Fruit fly (Drosophila melanogaster): ENCODE data around the gene ex.

ex gene

dm6 chr2L:382807-383206 lies 48.2 kb upstream of the ex start (continued):
- TF ChIP-seq btn (GFP tag; optimal IDR thresholded peaks at IDR 0.05) (no peak), CG10654 (GFP tag; optimal IDR thresholded peaks at IDR 0.05) (no peak), Eip74EF (GFP tag; optimal IDR thresholded peaks at IDR 0.05) (no peak), aop (GFP tag; IDR thresholded peaks at IDR 0.05) (no peak), Adf1 (GFP tag; IDR thresholded peaks at IDR 0.05) (no peak), CG10959 (GFP tag; IDR thresholded peaks at IDR 0.05) (no peak), schlank (tag; optimal IDR thresholded peaks at IDR 0.05) (no peak), toy (GFP tag; IDR thresholded peaks at IDR 0.05) (no peak), CG4360 (GFP tag; IDR thresholded peaks at IDR 0.05) (no peak), sc (optimal IDR thresholded peaks at IDR 0.05) (no peak), sc (GFP tag; optimal IDR thresholded peaks at IDR 0.05) (no peak), CG2712 (tag; optimal IDR thresholded peaks at IDR 0.05) (peak; percentile 44), CG10431 (GFP tag; optimal IDR thresholded peaks at IDR 0.05) (no peak), p53 (GFP tag; optimal IDR thresholded peaks at IDR 0.05) (no peak), stwl (tag; optimal IDR thresholded peaks at IDR 0.05) (no peak)

dm6 chr2L:390509-390908 lies 40.5 kb upstream of the ex start:
- TF ChIP-seq Ravus (GFP tag; IDR thresholded peaks at IDR 0.05) (no peak), gsb-n (tag; optimal IDR thresholded peaks at IDR 0.05) (peak; percentile 42), CG3995 (GFP tag; optimal IDR thresholded peaks at IDR 0.05) (no peak), Vsx1 (GFP tag; optimal IDR thresholded peaks at IDR 0.05) (peak; percentile 26), abd-A (tag; optimal IDR thresholded peaks at IDR 0.05) (peak; percentile 84), chinmo (GFP tag; IDR thresholded peaks at IDR 0.05; ENCODE audit: partially characterized antibody) (0 out of 4 replicates have a peak, but pooled peaks have one; percentile 47), CG4328 (GFP tag; optimal IDR thresholded peaks at IDR 0.05) (no peak), sr (GFP tag; IDR thresholded peaks at IDR 0.05) (peak; percentile 81; the same call in 2 of the 3 replicates), vvl (GFP tag; IDR thresholded peaks at IDR 0.05) (peak; percentile 80; the same call in 1 of the 2 replicates), CG1233 (GFP tag; optimal IDR thresholded peaks at IDR 0.05) (no peak), oc (tag; optimal IDR thresholded peaks at IDR 0.05) (peak; percentile 72), grn (GFP tag; optimal IDR thresholded peaks at IDR 0.05) (peak; percentile 55), Xbp1 (GFP tag; optimal IDR thresholded peaks at IDR 0.05) (no peak), CG18011 (GFP tag; optimal IDR thresholded peaks at IDR 0.05) (no peak), CG12769 (tag; optimal IDR thresholded peaks at IDR 0.05) (peak; percentile 42), Poxn (GFP tag; IDR thresholded peaks at IDR 0.05) (no peak), YL-1 (GFP tag; optimal IDR thresholded peaks at IDR 0.05) (no peak), CG7556 (GFP tag; optimal IDR thresholded peaks at IDR 0.05) (no peak), Opbp (GFP tag; IDR thresholded peaks at IDR 0.05; ENCODE audit: partially characterized antibody) (no peak), sd (tag; optimal IDR thresholded peaks at IDR 0.05) (peak; percentile 47), CG13894 (tag; optimal IDR thresholded peaks at IDR 0.05) (peak; percentile 8), Myb (GFP tag; optimal IDR thresholded peaks at IDR 0.05) (no peak), Awh (GFP tag; IDR thresholded peaks at IDR 0.05) (peak; percentile 96), Dip2 (GFP tag; IDR thresholded peaks at IDR 0.05) (no peak), Drgx (GFP tag; IDR thresholded peaks at IDR 0.05) (no peak), Pdp1 (GFP tag; optimal IDR thresholded peaks at IDR 0.05) (no peak)
